Worm (Caenorhabditis elegans): ENCODE results near the gene sri-51.

sri-51 gene

DNA sequence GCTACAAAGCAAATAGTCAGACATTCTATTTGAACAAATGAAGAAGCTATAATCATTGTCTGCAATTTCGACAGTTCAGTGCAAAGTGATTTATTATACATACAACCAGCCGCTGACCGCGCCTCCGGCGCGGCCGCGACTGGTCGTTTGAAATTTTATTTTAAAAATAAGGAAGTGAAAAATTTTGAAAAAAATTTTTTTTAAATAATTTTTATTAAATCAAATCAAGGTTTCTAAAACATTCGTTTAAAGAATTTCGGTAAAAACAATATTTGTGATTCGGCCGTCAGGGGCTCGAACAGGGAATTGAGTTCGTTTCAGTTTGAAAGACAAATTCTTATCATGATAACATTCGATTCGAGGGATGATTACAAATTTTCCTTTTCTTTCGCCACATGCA, 26.7 kb downstream of the sri-51 start, which contains the start of gene Y27F2A.10:
Y27F2A.10 (minus strand) TSS at position 101 of the 400 bp plus-strand sequence.
- no peak for TF ChIP-seq lsy-12 (tag; optimal IDR thresholded peaks at IDR 0.05)
- no peak for TF ChIP-seq fkh-2 (tag; optimal IDR thresholded peaks at IDR 0.05)
- no peak for TF ChIP-seq nhr-76 (tag; optimal IDR thresholded peaks at IDR 0.05)
- TF ChIP-seq pha-4 (tag; optimal IDR thresholded peaks at IDR 0.05): no peak

DNA sequence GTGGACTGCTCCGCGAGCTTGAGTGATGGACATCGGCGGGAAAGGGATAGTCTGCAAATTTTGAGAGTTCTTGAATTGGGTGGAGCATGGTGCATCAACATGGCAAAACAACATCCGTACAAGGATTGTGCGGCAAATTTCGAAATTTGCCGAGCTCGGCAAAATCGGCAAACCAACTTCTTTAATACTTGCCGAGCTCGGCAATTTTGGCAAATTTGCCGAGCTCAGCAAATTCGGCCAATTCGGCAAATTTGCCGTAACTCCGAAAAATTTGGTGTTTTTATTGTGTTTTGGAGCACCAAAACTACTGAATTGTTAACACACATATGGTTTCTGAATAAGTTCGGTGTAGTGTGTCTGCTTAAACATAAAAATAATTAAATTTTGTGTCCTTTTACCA, 28.8 kb downstream of the sri-51 start, which contains the start of gene fbxc-55:
fbxc-55 (minus strand) TSS at position 101 of the 400 bp plus-strand sequence.
- no peak for TF ChIP-seq unc-62 (GFP tag; optimal IDR thresholded peaks at IDR 0.05)
- no peak for TF ChIP-seq nhr-23 (tag; optimal IDR thresholded peaks at IDR 0.05)
- no peak for TF ChIP-seq nhr-76 (tag; optimal IDR thresholded peaks at IDR 0.05)
- TF ChIP-seq ama-1 (optimal IDR thresholded peaks at IDR 0.05): no peak
- TF ChIP-seq daf-12 (tag; optimal IDR thresholded peaks at IDR 0.05): no peak
- TF ChIP-seq tbx-2 (tag; optimal IDR thresholded peaks at IDR 0.05): no peak
- TF ChIP-seq lin-39 (tag; optimal IDR thresholded peaks at IDR 0.05): no peak
- no peak for TF ChIP-seq unc-39 (tag; optimal IDR thresholded peaks at IDR 0.05)
- no peak for TF ChIP-seq sea-2 (GFP tag; optimal IDR thresholded peaks at IDR 0.05)
- TF ChIP-seq nhr-77 (tag; optimal IDR thresholded peaks at IDR 0.05): no peak
- TF ChIP-seq nfya-1 (tag; optimal IDR thresholded peaks at IDR 0.05; ENCODE audit: insufficient read depth): no peak
- no peak for TF ChIP-seq elt-3 (tag; optimal IDR thresholded peaks at IDR 0.05)
- TF ChIP-seq nhr-28 (tag; optimal IDR thresholded peaks at IDR 0.05): no peak
- no peak for TF ChIP-seq pqm-1 (tag; optimal IDR thresholded peaks at IDR 0.05)
- no peak for TF ChIP-seq jun-1 (tag; optimal IDR thresholded peaks at IDR 0.05)
- no peak for TF ChIP-seq ceh-28 (tag; optimal IDR thresholded peaks at IDR 0.05)
- TF ChIP-seq ceh-16 (tag; optimal IDR thresholded peaks at IDR 0.05): no peak
- TF ChIP-seq elt-2 (tag; optimal IDR thresholded peaks at IDR 0.05): no peak
- TF ChIP-seq egl-27 (tag; optimal IDR thresholded peaks at IDR 0.05): no peak
- no peak for TF ChIP-seq egl-5 (tag; optimal IDR thresholded peaks at IDR 0.05)

DNA sequence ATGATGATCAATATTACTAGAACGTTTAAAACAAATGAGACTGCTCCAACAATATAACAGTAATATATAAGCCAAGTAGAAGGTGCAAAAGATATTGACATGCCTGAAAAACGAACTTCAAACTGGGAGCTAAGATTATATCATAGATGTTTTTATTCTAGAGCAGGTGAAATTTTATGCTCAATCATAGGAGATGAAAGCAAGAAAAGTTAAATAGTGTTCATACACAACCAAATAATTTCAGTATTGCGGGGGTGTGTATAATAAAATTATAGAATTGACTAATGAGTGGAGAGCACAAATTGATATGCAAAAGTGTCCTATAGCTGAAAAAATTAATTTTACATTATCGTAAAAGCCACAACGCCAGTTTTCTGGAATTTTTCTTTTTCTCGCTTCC, 39.9 kb downstream of the sri-51 start, which contains the start of gene sri-34:
sri-34 (minus strand) TSS at position 101 of the 400 bp plus-strand sequence.
- TF ChIP-seq ceh-28 (tag; optimal IDR thresholded peaks at IDR 0.05) (no peak), elt-1 (tag; optimal IDR thresholded peaks at IDR 0.05) (no peak), snpc-4 (tag; optimal IDR thresholded peaks at IDR 0.05) (no peak), fkh-10 (GFP tag; optimal IDR thresholded peaks at IDR 0.05) (no peak), aly-2 (tag; optimal IDR thresholded peaks at IDR 0.05) (no peak), tbx-2 (tag; optimal IDR thresholded peaks at IDR 0.05) (no peak), ceh-82 (tag; optimal IDR thresholded peaks at IDR 0.05) (no peak), hmg-11 (tag; optimal IDR thresholded peaks at IDR 0.05) (no peak), egl-27 (tag; optimal IDR thresholded peaks at IDR 0.05) (no peak), lsy-12 (tag; optimal IDR thresholded peaks at IDR 0.05) (no peak)

DNA sequence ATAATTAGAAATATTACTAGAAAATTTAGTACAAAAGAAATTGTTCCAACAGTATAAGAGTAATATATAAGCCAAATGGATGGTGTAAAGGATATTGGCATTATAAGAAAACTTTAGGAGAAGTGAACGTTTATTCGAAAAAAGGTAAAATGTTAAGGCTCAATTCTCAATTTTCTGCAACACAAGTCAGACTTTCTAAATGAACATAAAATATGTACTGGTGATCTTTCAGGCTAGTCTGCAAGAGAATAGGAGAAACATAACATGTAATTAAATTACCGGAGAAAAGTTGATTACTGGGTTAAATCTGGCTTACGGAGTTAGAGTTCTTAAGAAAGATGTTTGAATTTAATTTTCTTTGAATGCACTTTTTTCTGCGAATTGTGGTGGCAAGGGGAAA, 42.1 kb downstream of the sri-51 start, which contains the start of gene sri-33:
sri-33 (minus strand) TSS at position 101 of the 400 bp plus-strand sequence.
- TF ChIP-seq nhr-43 (tag; optimal IDR thresholded peaks at IDR 0.05; ENCODE audit: poor library complexity, severe bottlenecking) (no peak), R02D3.7 (tag; optimal IDR thresholded peaks at IDR 0.05) (no peak), unc-62 (GFP tag; optimal IDR thresholded peaks at IDR 0.05) (no peak), lin-39 (tag; optimal IDR thresholded peaks at IDR 0.05) (no peak), fos-1 (tag; optimal IDR thresholded peaks at IDR 0.05) (no peak), ceh-28 (tag; optimal IDR thresholded peaks at IDR 0.05) (no peak), jun-1 (tag; optimal IDR thresholded peaks at IDR 0.05) (no peak), pha-4 (tag; optimal IDR thresholded peaks at IDR 0.05) (no peak), mdl-1 (tag; optimal IDR thresholded peaks at IDR 0.05) (no peak), nhr-77 (tag; optimal IDR thresholded peaks at IDR 0.05) (no peak), egl-27 (tag; optimal IDR thresholded peaks at IDR 0.05) (no peak), sea-2 (GFP tag; optimal IDR thresholded peaks at IDR 0.05) (no peak), egl-5 (tag; optimal IDR thresholded peaks at IDR 0.05) (no peak)

ce11 chrII:3154383-3154782, 44.5 kb downstream of the sri-51 start, which contains the start of gene sri-32:
Gene sri-32, minus strand, starts transcription at chrII:3154483.
- TF ChIP-seq nhr-237 (tag; optimal IDR thresholded peaks at IDR 0.05): no peak
- no peak for TF ChIP-seq lin-15B (tag; optimal IDR thresholded peaks at IDR 0.05)
- TF ChIP-seq elt-3 (tag; optimal IDR thresholded peaks at IDR 0.05): no peak
- no peak for TF ChIP-seq egl-5 (tag; optimal IDR thresholded peaks at IDR 0.05)
- no peak for TF ChIP-seq nhr-28 (tag; optimal IDR thresholded peaks at IDR 0.05)
- TF ChIP-seq nhr-43 (tag; optimal IDR thresholded peaks at IDR 0.05; ENCODE audit: poor library complexity, severe bottlenecking): no peak
- no peak for TF ChIP-seq nhr-77 (tag; optimal IDR thresholded peaks at IDR 0.05)
- TF ChIP-seq ceh-16 (tag; optimal IDR thresholded peaks at IDR 0.05): no peak
- TF ChIP-seq ztf-4 (tag; optimal IDR thresholded peaks at IDR 0.05): no peak
- TF ChIP-seq lin-39 (tag; optimal IDR thresholded peaks at IDR 0.05): no peak
